Worm (Caenorhabditis elegans) whole organism, young adult: Measurements from ENCODE around the gene C01G10.9.

Source experiments
- F37B4.10 ChIP-seq: fragments of 200-800 bp; sonication (Bioruptor generic); IDR thresholded peaks from 2 replicates; pipeline ENCODE4 v1.3.6; 2022; ENCODE audit warnings: missing genetic modification characterization, missing compliant biosample characterization
- K11D2.4 ChIP-seq: fragments of 200-800 bp; sonication (Bioruptor generic); IDR thresholded peaks from 2 replicates; pipeline ENCODE4 v1.3.6; 2022; ENCODE audit warnings: missing genetic modification reagents, missing genetic modification characterization, missing compliant biosample characterization
- T26A5.8 ChIP-seq: sonication (generic microtip); optimal IDR thresholded peaks from 2 replicates; lab custom pipeline; 2016; ENCODE audit warnings: missing genetic modification characterization, missing compliant biosample characterization
- Y56A3A.18 ChIP-seq: fragments of 200-800 bp; sonication (Bioruptor generic); IDR thresholded peaks from 2 replicates; pipeline ENCODE4 v1.3.6; 2022; ENCODE audit warnings: missing genetic modification reagents, missing genetic modification characterization, missing compliant biosample characterization
- ama-1 ChIP-seq, 3 experiments: fragments of 150-350 bp in 1 of 3; sonication (generic microtip) in 2 of 3; optimal IDR thresholded peaks; 2 replicates each; lab custom pipeline; 2014 to 2018; ENCODE audit warnings: missing biosample characterization in 2 of 3, missing genetic modification characterization in 2 of 3, missing genetic modification reagents in 2 of 3
- ets-4 ChIP-seq: fragments of 200-800 bp; sonication (Bioruptor generic); optimal IDR thresholded peaks from 2 replicates; lab custom pipeline; 2018; ENCODE audit warnings: mild to moderate bottlenecking, missing genetic modification characterization, missing compliant biosample characterization
- lin-40 ChIP-seq: sonication (generic microtip); optimal IDR thresholded peaks from 2 replicates; lab custom pipeline; 2016; ENCODE audit warnings: missing genetic modification characterization, mild to moderate bottlenecking, missing compliant biosample characterization, missing genotype, missing genetic modification reagents
- madf-10 ChIP-seq: sonication (generic microtip); optimal IDR thresholded peaks from 2 replicates; lab custom pipeline; 2016; ENCODE audit warnings: mild to moderate bottlenecking, missing genetic modification characterization, missing compliant biosample characterization
- nhr-179 ChIP-seq: sonication (generic microtip); optimal IDR thresholded peaks from 2 replicates; lab custom pipeline; 2016; ENCODE audit warnings: mild to moderate bottlenecking, missing genetic modification characterization, missing compliant biosample characterization

ce11 chrV:15083659-15084058 lies 1.3 kb downstream of the C01G10.9 start:
- TF ChIP-seq nhr-179 (no peak), F37B4.10 (GFP tag; lab: Robert Waterston, UW) (no peak), ets-4 (GFP tag; lab: Kevin White, UChicago) (no peak), Y56A3A.18 (GFP tag; lab: Robert Waterston, UW) (no peak), ama-1 (optimal IDR thresholded peaks at IDR 0.05; lab: Kevin White, UChicago) (peak; percentile 68), ama-1 (GFP tag; optimal IDR thresholded peaks at IDR 0.05; lab: Kevin White, UChicago) (peak in 1 of 2 experiments; percentile 80), lin-40 (tag; lab: Kevin White, UChicago) (no peak), T26A5.8 (tag; lab: Kevin White, UChicago) (no peak), K11D2.4 (no peak), madf-10 (tag; lab: Kevin White, UChicago) (no peak)
